Worm (Caenorhabditis elegans): ENCODE results near the gene pinn-1.
"Not testable (repeated sequence)": the region's sequence is repeated elsewhere in the genome, so short reads cannot be mapped to it uniquely, and the experiment has no call there.

pinn-1 gene

ce11 chrII:2852493-2852892 is 36.3 kb downstream of the pinn-1 start, which contains the start of gene ptc-3:
Gene ptc-3, minus strand, starts transcription at chrII:2852593.
- TF ChIP-seq ztf-1 (GFP tag; conservative IDR thresholded peaks at IDR 0.05) = no peak

- TF ChIP-seq sma-3 (GFP tag; optimal IDR thresholded peaks at IDR 0.05) = no peak
- TF ChIP-seq ztf-4 (tag; optimal IDR thresholded peaks at IDR 0.05) = no peak
- TF ChIP-seq ama-1 (optimal IDR thresholded peaks at IDR 0.05) = no peak
- no peak for TF ChIP-seq elt-3 (tag; optimal IDR thresholded peaks at IDR 0.05)
- TF ChIP-seq peb-1 (tag; optimal IDR thresholded peaks at IDR 0.05) = no peak
- no peak for TF ChIP-seq unc-55 (GFP tag; optimal IDR thresholded peaks at IDR 0.05)
- TF ChIP-seq egl-27 (tag; optimal IDR thresholded peaks at IDR 0.05) = no peak
- no peak for TF ChIP-seq mbf-1 (tag; optimal IDR thresholded peaks at IDR 0.05)
- no peak for TF ChIP-seq unc-39 (tag; optimal IDR thresholded peaks at IDR 0.05)
- TF ChIP-seq nhr-11 (tag; optimal IDR thresholded peaks at IDR 0.05) = no peak
- no peak for TF ChIP-seq ztf-11 (tag; optimal IDR thresholded peaks at IDR 0.05)
- TF ChIP-seq alr-1 (tag; optimal IDR thresholded peaks at IDR 0.05) = no peak
- TF ChIP-seq zag-1 (tag; optimal IDR thresholded peaks at IDR 0.05) = no peak
- no peak for TF ChIP-seq nhr-6 (tag; optimal IDR thresholded peaks at IDR 0.05)
- TF ChIP-seq nhr-12 (tag; optimal IDR thresholded peaks at IDR 0.05) = no peak
- no peak for TF ChIP-seq blmp-1 (tag; optimal IDR thresholded peaks at IDR 0.05; ENCODE audit: insufficient read depth)
These were observed 42.3 kb downstream of the pinn-1 start for ce11 chrII:2846552-2846951.

ce11 chrII:2845674-2846073 is 43.1 kb downstream of the pinn-1 start:
- TF ChIP-seq C34F6.9 (tag; optimal IDR thresholded peaks at IDR 0.05) (no peak), skn-1 (tag; optimal IDR thresholded peaks at IDR 0.05) (no peak), lin-39 (tag; optimal IDR thresholded peaks at IDR 0.05) (no peak), unc-39 (tag; optimal IDR thresholded peaks at IDR 0.05) (no peak), lin-13 (GFP tag; optimal IDR thresholded peaks at IDR 0.05) (no peak), mab-5 (tag; optimal IDR thresholded peaks at IDR 0.05) (no peak), ama-1 (optimal IDR thresholded peaks at IDR 0.05) (no peak), unc-62 (GFP tag; optimal IDR thresholded peaks at IDR 0.05) (no peak), ceh-16 (tag; optimal IDR thresholded peaks at IDR 0.05) (no peak)

- TF ChIP-seq F13H6.1 (tag; optimal IDR thresholded peaks at IDR 0.05) (no peak), lsy-2 (tag; optimal IDR thresholded peaks at IDR 0.05) (no peak), elt-3 (tag; optimal IDR thresholded peaks at IDR 0.05) (no peak), zag-1 (tag; optimal IDR thresholded peaks at IDR 0.05) (no peak)
These were observed 45.7 kb downstream of the pinn-1 start, which contains the start of gene Y110A2AL.7 for ce11 chrII:2843088-2843487. Gene Y110A2AL.7, minus strand, starts transcription at chrII:2843188.

- TF ChIP-seq ceh-16 (tag; optimal IDR thresholded peaks at IDR 0.05) (no peak), sem-4 (tag; optimal IDR thresholded peaks at IDR 0.05) (no peak), snpc-4 (tag; optimal IDR thresholded peaks at IDR 0.05) (no peak), C34F6.9 (tag; optimal IDR thresholded peaks at IDR 0.05) (no peak), lsy-2 (tag; optimal IDR thresholded peaks at IDR 0.05) (no peak), ZK546.5 (tag; optimal IDR thresholded peaks at IDR 0.05) (no peak), nhr-237 (tag; optimal IDR thresholded peaks at IDR 0.05) (no peak), mdl-1 (tag; optimal IDR thresholded peaks at IDR 0.05) (no peak)
These were observed 47.3 kb downstream of the pinn-1 start, which contains the start of gene Y110A2AL.6 for ce11 chrII:2841529-2841928. Gene Y110A2AL.6, minus strand, starts transcription at chrII:2841629.

ce11 chrII:2839004-2839403 is 49.8 kb downstream of the pinn-1 start, which contains the start of gene Y110A2AL.4:
Gene Y110A2AL.4, plus strand, starts transcription at chrII:2839304.
- not testable (repeated sequence) for TF ChIP-seq ztf-4, alr-1, nhr-129 (tag; optimal IDR thresholded peaks at IDR 0.05)

- TF ChIP-seq blmp-1 (tag; optimal IDR thresholded peaks at IDR 0.05; ENCODE audit: insufficient read depth) (no peak), ztf-4 (tag; optimal IDR thresholded peaks at IDR 0.05) (no peak), zag-1 (tag; optimal IDR thresholded peaks at IDR 0.05) (no peak), lin-11 (tag; optimal IDR thresholded peaks at IDR 0.05) (no peak), egl-27 (tag; optimal IDR thresholded peaks at IDR 0.05) (no peak), peb-1 (tag; optimal IDR thresholded peaks at IDR 0.05) (no peak)
These were observed 52.0 kb downstream of the pinn-1 start, which contains the start of gene K12H6.7 for ce11 chrII:2836853-2837252. Gene K12H6.7, minus strand, starts transcription at chrII:2836953.
